Fruit fly (Drosophila melanogaster): ENCODE data around the gene ninaA.

The ninaA gene

dm6 chr2L:852647-853111 lies 24.4 kb upstream of the ninaA start, which contains the start of the genes CG4291 and kraken (continued):
- no peak for TF ChIP-seq disco-r (GFP tag; optimal IDR thresholded peaks at IDR 0.05)
- no peak for TF ChIP-seq tup (GFP tag; optimal IDR thresholded peaks at IDR 0.05)
- no peak for TF ChIP-seq sc (optimal IDR thresholded peaks at IDR 0.05)
- no peak for TF ChIP-seq sc (GFP tag; optimal IDR thresholded peaks at IDR 0.05)
- TF ChIP-seq Nf-YA (GFP tag; IDR thresholded peaks at IDR 0.05), result no peak
- no peak for TF ChIP-seq CG14860 (GFP tag; IDR thresholded peaks at IDR 0.05; ENCODE audit: partially characterized antibody)
- TF ChIP-seq Ssrp (tag; optimal IDR thresholded peaks at IDR 0.05), result peak; percentile 2
- TF ChIP-seq cad (GFP tag; optimal IDR thresholded peaks at IDR 0.05), result no peak
- no peak for TF ChIP-seq Six4 (GFP tag; optimal IDR thresholded peaks at IDR 0.05)
- no peak for TF ChIP-seq NC2β (GFP tag; optimal IDR thresholded peaks at IDR 0.05)
- TF ChIP-seq CG30431 (GFP tag; optimal IDR thresholded peaks at IDR 0.05), result no peak
- TF ChIP-seq aop (GFP tag; IDR thresholded peaks at IDR 0.05), result peak; percentile 62; the same call in 1 of the 2 replicates
- peak; percentile 40 for TF ChIP-seq CG31224 (GFP tag; IDR thresholded peaks at IDR 0.05)
- TF ChIP-seq CG18011 (GFP tag; optimal IDR thresholded peaks at IDR 0.05), result peak; percentile 27
- TF ChIP-seq Fer2 (tag; optimal IDR thresholded peaks at IDR 0.05), result peak; percentile 13
- peak; percentile 26 for TF ChIP-seq emc (GFP tag; optimal IDR thresholded peaks at IDR 0.05)
- TF ChIP-seq CG17568 (GFP tag; optimal IDR thresholded peaks at IDR 0.05), result no peak
- no peak for TF ChIP-seq tll (GFP tag; optimal IDR thresholded peaks at IDR 0.05)
- no peak for TF ChIP-seq fd64A (GFP tag; optimal IDR thresholded peaks at IDR 0.05)
- TF ChIP-seq zen (tag; optimal IDR thresholded peaks at IDR 0.05), result peak; percentile 24
- TF ChIP-seq Blimp-1 (GFP tag; optimal IDR thresholded peaks at IDR 0.05), result peak; percentile 33
- peak in 1 of 2 experiments; percentile 12 for TF ChIP-seq insv (GFP tag; optimal IDR thresholded peaks at IDR 0.05)
- no peak for TF ChIP-seq Hr39 (optimal IDR thresholded peaks at IDR 0.05)
- 0 out of 3 replicates have a peak, but pooled peaks have one; percentile 19 for TF ChIP-seq CG11093 (GFP tag; IDR thresholded peaks at IDR 0.05)
- peak; percentile 36; the same call in 1 of the 2 replicates for TF ChIP-seq amos (GFP tag; IDR thresholded peaks at IDR 0.05; ENCODE audit: partially characterized antibody)
- TF ChIP-seq peb (GFP tag; IDR thresholded peaks at IDR 0.05), result peak; percentile 6; the same call in 1 of the 2 replicates
- TF ChIP-seq crol (GFP tag; IDR thresholded peaks at IDR 0.05), result 0 out of 2 replicates have a peak, but pooled peaks have one; percentile 9
- TF ChIP-seq CG10366 (GFP tag; IDR thresholded peaks at IDR 0.05), result peak; percentile 46
- TF ChIP-seq CG14441 (GFP tag; IDR thresholded peaks at IDR 0.05), result peak; percentile 57
- no peak for TF ChIP-seq sens-2 (GFP tag; IDR thresholded peaks at IDR 0.05)
- TF ChIP-seq CG7271 (tag; optimal IDR thresholded peaks at IDR 0.05), result peak; percentile 10
- peak; percentile 57 for TF ChIP-seq kah (GFP tag; optimal IDR thresholded peaks at IDR 0.05)
- TF ChIP-seq CG31441 (GFP tag; IDR thresholded peaks at IDR 0.05), result peak; percentile 49; the same call in 1 of the 2 replicates
- peak; percentile 30 for TF ChIP-seq CG7556 (GFP tag; optimal IDR thresholded peaks at IDR 0.05)
- 0 out of 2 replicates have a peak, but pooled peaks have one; percentile 30 for TF ChIP-seq CG32772 (GFP tag; IDR thresholded peaks at IDR 0.05)
- TF ChIP-seq CG34376 (GFP tag; optimal IDR thresholded peaks at IDR 0.05), result peak; percentile 58
- no peak for TF ChIP-seq nau (GFP tag; optimal IDR thresholded peaks at IDR 0.05)
- no peak for TF ChIP-seq CG31365 (tag; optimal IDR thresholded peaks at IDR 0.05)
- TF ChIP-seq Max (GFP tag; optimal IDR thresholded peaks at IDR 0.05), result peak; percentile 21
- TF ChIP-seq Lpt (GFP tag; optimal IDR thresholded peaks at IDR 0.05), result no peak
- peak; percentile 78 for TF ChIP-seq CG11247 (GFP tag; IDR thresholded peaks at IDR 0.05)
- no peak for TF ChIP-seq CG15073 (GFP tag; optimal IDR thresholded peaks at IDR 0.05)
- no peak for TF ChIP-seq Neu2 (GFP tag; optimal IDR thresholded peaks at IDR 0.05; ENCODE audit: borderline replicate concordance)
- TF ChIP-seq CG1529 (GFP tag; optimal IDR thresholded peaks at IDR 0.05), result no peak
- TF ChIP-seq CG16813 (GFP tag; IDR thresholded peaks at IDR 0.05; ENCODE audit: partially characterized antibody), result peak; percentile 44; the same call in 2 of the 3 replicates
- TF ChIP-seq CG8388 (GFP tag; optimal IDR thresholded peaks at IDR 0.05), result peak; percentile 3
- TF ChIP-seq Dip3 (GFP tag; optimal IDR thresholded peaks at IDR 0.05), result peak; percentile 51
- peak; percentile 33 for TF ChIP-seq Dp (GFP tag; optimal IDR thresholded peaks at IDR 0.05)
- peak; percentile 44 for TF ChIP-seq Dek (tag; optimal IDR thresholded peaks at IDR 0.05)
- TF ChIP-seq dimm (GFP tag; IDR thresholded peaks at IDR 0.05), result no peak
- no peak for TF ChIP-seq GATAe (GFP tag; conservative IDR thresholded peaks at IDR 0.05)

Measured in whole organism, embryonic.